Worm (Caenorhabditis elegans) whole organism, L4 larva: ENCODE measurements around the gene Y73B6BL.22.
A peak's percentile ranks its signal among the peaks of the same experiment; 100 is the strongest.

Source experiments
- F37D6.2 ChIP-seq: sonication (generic microtip); optimal IDR thresholded peaks from 2 replicates; lab custom pipeline; 2016; ENCODE audit warnings: mild to moderate bottlenecking, missing genetic modification characterization, missing compliant biosample characterization
- Y105C5A.15 ChIP-seq: fragments of 200-800 bp; sonication (Bioruptor generic); IDR thresholded peaks from 2 replicates; pipeline ENCODE4 v1.3.6; 2022; ENCODE audit warnings: missing genetic modification characterization, missing compliant biosample characterization
- Y48G9A.11 ChIP-seq: fragments of 200-800 bp; sonication (Bioruptor generic); IDR thresholded peaks from 2 replicates; pipeline ENCODE4 v1.3.6; 2022; ENCODE audit warnings: missing genetic modification reagents, missing genetic modification characterization, missing compliant biosample characterization
- ZK337.2 ChIP-seq: fragments of 200-800 bp; sonication (Bioruptor generic); IDR thresholded peaks from 2 replicates; pipeline ENCODE4 v1.3.6; 2022; ENCODE audit warnings: missing genetic modification reagents, missing genetic modification characterization, missing compliant biosample characterization
- ZK546.5 ChIP-seq, 2 experiments: sonication (generic microtip); optimal IDR thresholded peaks; 2 replicates each; lab custom pipeline; 2017; ENCODE audit warnings: missing biosample characterization in 2 of 2, missing genetic modification characterization in 2 of 2
- aha-1 ChIP-seq: fragments of 150-350 bp; peaks from one replicate; lab custom pipeline; 2014; ENCODE audit warnings: missing biosample characterization, missing genetic modification characterization
- arid-1 ChIP-seq: fragments of 200-800 bp; sonication (Bioruptor generic); conservative IDR thresholded peaks from 2 replicates; pipeline ENCODE4 v1.3.6; 2022; ENCODE audit warnings: missing genetic modification reagents, missing genetic modification characterization, missing compliant biosample characterization
- attf-4 ChIP-seq: sonication (generic microtip); optimal IDR thresholded peaks from 3 replicates; lab custom pipeline; 2017; ENCODE audit warnings: missing biosample characterization, missing genetic modification characterization
- ceh-28 ChIP-seq: fragments of 150-350 bp; optimal IDR thresholded peaks from 2 replicates; lab custom pipeline; 2014; ENCODE audit warnings: missing biosample characterization, missing genetic modification reagents, missing genetic modification characterization
- ceh-62 ChIP-seq: sonication (generic microtip); optimal IDR thresholded peaks from 2 replicates; lab custom pipeline; 2017; ENCODE audit warnings: missing biosample characterization, missing genetic modification characterization
- ceh-82 ChIP-seq: sonication (generic microtip); optimal IDR thresholded peaks from 2 replicates; lab custom pipeline; 2017; ENCODE audit warnings: missing biosample characterization, missing genetic modification characterization
- ctbp-1 ChIP-seq: fragments of 200-800 bp; sonication (Bioruptor generic); IDR thresholded peaks from 2 replicates; pipeline ENCODE4 v1.3.6; 2022; ENCODE audit warnings: missing genetic modification reagents, missing genetic modification characterization, missing compliant biosample characterization
- daf-16 ChIP-seq, 3 experiments: sonication (generic microtip); optimal IDR thresholded peaks; 2 replicates each; lab custom pipeline; 2016 to 2017; ENCODE audit warnings: missing genetic modification characterization in 3 of 3, missing genetic modification reagents in 3 of 3, mild to moderate bottlenecking in 2 of 3, missing compliant biosample characterization in 2 of 3, missing biosample characterization in 1 of 3, moderate library complexity in 1 of 3
- daf-8 ChIP-seq: fragments of 200-800 bp; sonication (Bioruptor generic); IDR thresholded peaks from 2 replicates; pipeline ENCODE4 v1.3.6; 2022; ENCODE audit warnings: missing genetic modification characterization, missing compliant biosample characterization
- dmd-6 ChIP-seq: fragments of 200-800 bp; sonication (Bioruptor generic); IDR thresholded peaks from 2 replicates; pipeline ENCODE4 v1.3.6; 2022; ENCODE audit warnings: missing genetic modification reagents, missing genetic modification characterization, missing compliant biosample characterization
- dmd-8 ChIP-seq: fragments of 200-800 bp; sonication (Bioruptor generic); IDR thresholded peaks from 2 replicates; pipeline ENCODE4 v1.3.6; 2022; ENCODE audit warnings: missing genetic modification characterization, missing compliant biosample characterization
- dpl-1 ChIP-seq: fragments of 150-350 bp; optimal IDR thresholded peaks from 2 replicates; lab custom pipeline; 2014; ENCODE audit warnings: missing biosample characterization, missing genetic modification reagents, missing genetic modification characterization
- duxl-1 ChIP-seq: sonication (generic microtip); optimal IDR thresholded peaks from 2 replicates; lab custom pipeline; 2016; ENCODE audit warnings: mild to moderate bottlenecking, missing genetic modification characterization, moderate library complexity, missing compliant biosample characterization; ENCODE audit not compliant: poor library complexity
- dve-1 ChIP-seq: sonication (generic microtip); optimal IDR thresholded peaks from 2 replicates; lab custom pipeline; 2017; ENCODE audit warnings: antibody characterized with exemption, mild to moderate bottlenecking, missing genetic modification characterization, missing compliant biosample characterization; ENCODE audit not compliant: insufficient read depth
- egl-43 ChIP-seq: fragments of 200-800 bp; sonication (Bioruptor generic); IDR thresholded peaks from 2 replicates; pipeline ENCODE4 v1.3.6; 2022; ENCODE audit warnings: missing genetic modification reagents, missing genetic modification characterization, missing compliant biosample characterization
- gei-8 ChIP-seq: fragments of 200-800 bp; sonication (Bioruptor generic); optimal IDR thresholded peaks from 2 replicates; lab custom pipeline; 2018; ENCODE audit warnings: mild to moderate bottlenecking, missing genetic modification characterization, missing compliant biosample characterization
- hlh-11 ChIP-seq: fragments of 200-800 bp; sonication (Bioruptor generic); optimal IDR thresholded peaks from 2 replicates; lab custom pipeline; 2018; ENCODE audit warnings: mild to moderate bottlenecking, missing genetic modification characterization, missing compliant biosample characterization
- lim-7 ChIP-seq: fragments of 200-800 bp; sonication (Bioruptor generic); IDR thresholded peaks from 2 replicates; pipeline ENCODE4 v1.3.6; 2022; ENCODE audit warnings: missing genetic modification characterization, missing compliant biosample characterization
- lin-15B ChIP-seq: fragments of 150-350 bp; sonication (generic microtip); optimal IDR thresholded peaks from 3 replicates; lab custom pipeline; 2014; ENCODE audit warnings: missing biosample characterization, missing genetic modification characterization
- lin-38 ChIP-seq: fragments of 200-800 bp; sonication (Bioruptor generic); IDR thresholded peaks from 2 replicates; pipeline ENCODE4 v1.3.6; 2022; ENCODE audit warnings: missing genetic modification reagents, missing genetic modification characterization, missing compliant biosample characterization
- lir-3 ChIP-seq: sonication (generic microtip); optimal IDR thresholded peaks from 2 replicates; lab custom pipeline; 2016; ENCODE audit warnings: mild to moderate bottlenecking, missing genetic modification characterization, missing compliant biosample characterization
- mxl-2 ChIP-seq: fragments of 200-800 bp; sonication (Bioruptor generic); conservative IDR thresholded peaks from 2 replicates; pipeline ENCODE4 v1.3.6; 2022; ENCODE audit warnings: missing genetic modification reagents, missing genetic modification characterization, missing compliant biosample characterization
- mxl-3 ChIP-seq: fragments of 200-800 bp; sonication (Bioruptor generic); optimal IDR thresholded peaks from 2 replicates; lab custom pipeline; 2018; ENCODE audit warnings: mild to moderate bottlenecking, missing genetic modification characterization, missing compliant biosample characterization
- nhr-102 ChIP-seq: sonication (generic microtip); optimal IDR thresholded peaks from 2 replicates; lab custom pipeline; 2016; ENCODE audit warnings: mild to moderate bottlenecking, missing genetic modification characterization, moderate library complexity, missing compliant biosample characterization
- nhr-28 ChIP-seq: fragments of 150-350 bp; optimal IDR thresholded peaks from 2 replicates; lab custom pipeline; 2014; ENCODE audit warnings: missing biosample characterization, missing genetic modification characterization
- nhr-41 ChIP-seq: fragments of 200-800 bp; sonication (Bioruptor generic); IDR thresholded peaks from 2 replicates; pipeline ENCODE4 v1.3.6; 2022; ENCODE audit warnings: missing genetic modification reagents, missing genetic modification characterization, missing compliant biosample characterization
- nhr-77 ChIP-seq: fragments of 150-350 bp; optimal IDR thresholded peaks from 2 replicates; lab custom pipeline; 2014; ENCODE audit warnings: missing biosample characterization, missing genetic modification characterization
- pha-4 ChIP-seq, 2 experiments: fragments of 150-350 bp in 1 of 2; fragments of 200-800 bp in 1 of 2; sonication (Bioruptor generic) in 1 of 2; IDR thresholded peaks in 1 of 2; optimal IDR thresholded peaks in 1 of 2; 2 replicates each; pipeline versions ENCODE4 v1.3.6 to Lab custom; 2014 to 2022; ENCODE audit warnings: missing genetic modification characterization in 2 of 2, missing genetic modification reagents in 2 of 2, missing biosample characterization in 1 of 2, missing compliant biosample characterization in 1 of 2
- php-3 ChIP-seq: fragments of 200-800 bp; sonication (Bioruptor generic); IDR thresholded peaks from 2 replicates; pipeline ENCODE4 v1.3.6; 2022; ENCODE audit warnings: missing genetic modification reagents, missing genetic modification characterization, missing compliant biosample characterization
- pqm-1 ChIP-seq: sonication (generic microtip); optimal IDR thresholded peaks from 2 replicates; lab custom pipeline; 2017; ENCODE audit warnings: missing biosample characterization, missing genetic modification characterization
- saeg-2 ChIP-seq: fragments of 200-800 bp; sonication (Bioruptor generic); IDR thresholded peaks from 2 replicates; pipeline ENCODE4 v1.3.6; 2022; ENCODE audit warnings: missing genetic modification reagents, missing genetic modification characterization, missing compliant biosample characterization
- set-16 ChIP-seq: fragments of 200-800 bp; sonication (Bioruptor generic); IDR thresholded peaks from 2 replicates; pipeline ENCODE4 v1.3.6; 2022; ENCODE audit warnings: missing genetic modification reagents, missing genetic modification characterization, missing compliant biosample characterization
- skn-1 ChIP-seq: fragments of 150-350 bp; optimal IDR thresholded peaks from 2 replicates; lab custom pipeline; 2014; ENCODE audit warnings: missing biosample characterization, missing genetic modification characterization
- snpc-4 ChIP-seq: fragments of 150-350 bp; optimal IDR thresholded peaks from 2 replicates; lab custom pipeline; 2014; ENCODE audit warnings: missing biosample characterization, missing genetic modification characterization
- spr-3 ChIP-seq: fragments of 200-800 bp; sonication (Bioruptor generic); optimal IDR thresholded peaks from 2 replicates; lab custom pipeline; 2018; ENCODE audit warnings: mild to moderate bottlenecking, missing genetic modification characterization, missing compliant biosample characterization
- unc-130 ChIP-seq: sonication (generic microtip); optimal IDR thresholded peaks from 2 replicates; lab custom pipeline; 2016; ENCODE audit warnings: missing genetic modification reagents, missing genetic modification characterization, missing compliant biosample characterization
- vab-7 ChIP-seq: fragments of 200-800 bp; sonication (Bioruptor generic); IDR thresholded peaks from 2 replicates; pipeline ENCODE4 v1.3.6; 2022; ENCODE audit warnings: missing genetic modification reagents, missing genetic modification characterization, missing compliant biosample characterization
- ztf-7 ChIP-seq: fragments of 150-350 bp; optimal IDR thresholded peaks from 2 replicates; lab custom pipeline; 2014; ENCODE audit warnings: missing biosample characterization, missing genetic modification characterization

The Y73B6BL.22 gene

DNA sequence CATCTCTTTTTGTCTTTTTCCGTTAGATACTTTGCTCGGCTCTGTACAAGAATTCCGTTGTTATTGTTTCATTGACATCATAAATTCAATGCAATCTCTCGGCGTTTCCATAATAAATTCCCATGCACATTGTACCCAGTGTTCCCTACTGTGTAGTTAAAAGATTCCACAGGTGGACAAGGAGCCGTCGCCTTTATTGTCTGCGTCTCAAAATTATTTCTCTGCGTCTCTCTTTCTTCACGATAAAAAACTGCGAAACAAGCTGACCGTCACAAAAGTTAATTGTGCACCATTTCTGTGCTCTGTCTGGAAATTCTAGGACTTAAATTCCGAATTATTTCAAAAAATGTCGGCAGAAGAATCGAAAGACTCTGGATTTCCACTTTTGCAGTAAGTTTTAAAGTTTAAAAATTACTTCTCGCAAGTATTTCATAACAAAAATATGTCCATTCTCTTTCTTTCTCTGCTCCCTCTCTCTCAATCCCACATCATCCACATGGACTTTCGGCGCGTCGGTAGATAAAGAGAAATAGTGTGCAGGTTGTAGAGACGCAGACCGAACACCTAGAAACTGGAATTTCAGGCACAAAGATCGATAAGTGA, 25.7 kb upstream of the Y73B6BL.22 start (continued):
- TF ChIP-seq pha-4 (GFP tag; IDR thresholded peaks at IDR 0.05; lab: Robert Waterston, UW): no peak
- no peak for TF ChIP-seq pha-4 (tag; optimal IDR thresholded peaks at IDR 0.05; lab: Kevin White, UChicago)
- no peak for TF ChIP-seq daf-16 (GFP tag; optimal IDR thresholded peaks at IDR 0.05; lab: Kevin White, UChicago)
- TF ChIP-seq daf-16 (tag; optimal IDR thresholded peaks at IDR 0.05; lab: Kevin White, UChicago): peak; percentile 53

ce11 chrIV:6441601-6442000, 25.1 kb upstream of the Y73B6BL.22 start, which contains the start of gene Y73B6BL.31:
Gene Y73B6BL.31 (plus strand): TSS chrIV:6441901.
- TF ChIP-seq attf-4 (tag; lab: Kevin White, UChicago) (no peak), set-16 (no peak), ceh-62 (tag; lab: Kevin White, UChicago) (no peak), pqm-1 (tag; lab: Kevin White, UChicago) (no peak), lir-3 (tag; lab: Kevin White, UChicago) (no peak), gei-8 (no peak), mxl-2 (no peak), lim-7 (GFP tag; lab: Robert Waterston, UW) (no peak), duxl-1 (no peak), lin-15B (tag; lab: Kevin White, UChicago) (no peak), unc-130 (GFP tag; lab: Kevin White, UChicago) (no peak), ZK546.5 (tag; optimal IDR thresholded peaks at IDR 0.05; lab: Kevin White, UChicago) (no peak), nhr-102 (tag; lab: Kevin White, UChicago) (no peak), ztf-7 (tag; lab: Kevin White, UChicago) (no peak), vab-7 (GFP tag; lab: Robert Waterston, UW) (no peak), nhr-28 (tag; lab: Kevin White, UChicago) (no peak), ZK337.2 (GFP tag; lab: Robert Waterston, UW) (no peak), ceh-82 (tag; lab: Kevin White, UChicago) (no peak), daf-8 (GFP tag; lab: Robert Waterston, UW) (no peak)

ce11 chrIV:6438051-6438450, 21.6 kb upstream of the Y73B6BL.22 start, which contains the start of gene dlc-5:
Gene dlc-5 (plus strand): TSS chrIV:6438204.
- peak; percentile 94 for TF ChIP-seq aha-1 (tag; lab: Kevin White, UChicago)
- no peak for TF ChIP-seq lin-38 (GFP tag; lab: Robert Waterston, UW)

- TF ChIP-seq F37D6.2 (tag; lab: Kevin White, UChicago): no peak
- TF ChIP-seq ceh-62 (tag; lab: Kevin White, UChicago): no peak
- no peak for TF ChIP-seq skn-1 (tag; lab: Kevin White, UChicago)
- TF ChIP-seq dmd-6 (GFP tag; lab: Robert Waterston, UW): peak; percentile 20; the same call in 1 of the 2 replicates
- no peak for TF ChIP-seq aha-1 (tag; lab: Kevin White, UChicago)
- no peak for TF ChIP-seq Y105C5A.15
- no peak for TF ChIP-seq nhr-77
- peak; percentile 65 for TF ChIP-seq dve-1
- no peak for TF ChIP-seq attf-4 (tag; lab: Kevin White, UChicago)
- peak; percentile 47 for TF ChIP-seq hlh-11
- TF ChIP-seq gei-8: no peak
- TF ChIP-seq mxl-3 (GFP tag; lab: Kevin White, UChicago): no peak
- TF ChIP-seq dpl-1 (GFP tag; lab: Kevin White, UChicago): no peak
- TF ChIP-seq ceh-28 (tag; lab: Kevin White, UChicago): no peak
- TF ChIP-seq nhr-28 (tag; lab: Kevin White, UChicago): peak; percentile 6
- no peak for TF ChIP-seq nhr-41 (GFP tag; lab: Robert Waterston, UW)
- no peak for TF ChIP-seq saeg-2 (GFP tag; lab: Robert Waterston, UW)
- TF ChIP-seq pqm-1 (tag; lab: Kevin White, UChicago): peak; percentile 77
- TF ChIP-seq egl-43 (GFP tag; lab: Robert Waterston, UW): no peak
- no peak for TF ChIP-seq spr-3 (GFP tag; lab: Kevin White, UChicago)
- no peak for TF ChIP-seq ctbp-1
- TF ChIP-seq dmd-8: no peak
- TF ChIP-seq mxl-2: no peak
- no peak for TF ChIP-seq Y48G9A.11 (GFP tag; lab: Robert Waterston, UW)
- no peak for TF ChIP-seq snpc-4 (tag; lab: Kevin White, UChicago)
- peak; percentile 48; the same call in 1 of the 2 replicates for TF ChIP-seq php-3 (GFP tag; lab: Robert Waterston, UW)
- TF ChIP-seq arid-1 (GFP tag; lab: Robert Waterston, UW): no peak
- no peak for TF ChIP-seq daf-16 (GFP tag; optimal IDR thresholded peaks at IDR 0.05; lab: Kevin White, UChicago)
- TF ChIP-seq daf-16 (tag; optimal IDR thresholded peaks at IDR 0.05; lab: Kevin White, UChicago): peak; percentile 53
Measured at ce11 chrIV:6433424-6433823, 17.0 kb upstream of the Y73B6BL.22 start.
